Worm (Caenorhabditis elegans): ENCODE results near the gene C01G12.7.

ce11 chrII:14576429-14576828, 15.3 kb downstream of the C01G12.7 start, which contains the start of gene C01G12.13:
- TF ChIP-seq dao-5 (tag; optimal IDR thresholded peaks at IDR 0.05), result no peak
- no peak for TF ChIP-seq him-1 (tag; optimal IDR thresholded peaks at IDR 0.05)
- TF ChIP-seq W03F9.2 (tag; optimal IDR thresholded peaks at IDR 0.05), result no peak

All from whole organism, L4/young adult.